Worm (Caenorhabditis elegans): ENCODE data around the gene cnc-3.
A peak's percentile ranks its signal among the peaks of the same experiment; 100 is the strongest.

The cnc-3 gene

ce11 chrV:1476284-1476792, 28.5 kb downstream of the cnc-3 start:
- TF ChIP-seq nhr-23 (tag; optimal IDR thresholded peaks at IDR 0.05): no peak
- peak; percentile 22 for TF ChIP-seq nhr-43 (tag; optimal IDR thresholded peaks at IDR 0.05; ENCODE audit: poor library complexity, severe bottlenecking)

ce11 chrV:1476841-1477240, 29.0 kb downstream of the cnc-3 start:
- no peak for TF ChIP-seq nhr-237 (tag; optimal IDR thresholded peaks at IDR 0.05)
- TF ChIP-seq mml-1 (tag; optimal IDR thresholded peaks at IDR 0.05): no peak

DNA sequence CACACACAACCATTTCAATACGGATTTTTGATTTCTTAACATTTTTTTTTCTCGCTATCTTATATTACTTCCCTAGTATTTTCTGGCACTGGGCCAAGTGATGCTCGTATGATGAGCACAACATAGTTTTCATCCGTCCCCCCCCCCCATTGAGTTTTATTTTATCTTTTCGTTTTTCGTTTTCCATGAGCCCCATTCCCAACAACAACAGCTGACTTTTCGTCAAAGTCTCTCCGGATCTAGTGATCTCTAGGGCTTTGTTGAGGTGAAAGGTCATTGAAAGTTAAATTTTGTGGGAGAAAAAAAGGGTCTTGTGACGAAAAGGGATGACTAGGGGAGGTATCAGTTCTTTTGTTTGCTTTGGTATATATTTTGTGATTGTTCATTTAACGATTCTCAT, 33.0 kb downstream of the cnc-3 start:
- TF ChIP-seq nhr-67 (tag; optimal IDR thresholded peaks at IDR 0.05) (no peak), egl-5 (tag; optimal IDR thresholded peaks at IDR 0.05) (peak; percentile 73)

- TF ChIP-seq ceh-16 (tag; optimal IDR thresholded peaks at IDR 0.05) (no peak), hmg-11 (tag; optimal IDR thresholded peaks at IDR 0.05) (no peak), ceh-28 (tag; optimal IDR thresholded peaks at IDR 0.05) (no peak), fos-1 (tag; optimal IDR thresholded peaks at IDR 0.05) (no peak), nhr-237 (tag; optimal IDR thresholded peaks at IDR 0.05) (no peak), elt-2 (tag; optimal IDR thresholded peaks at IDR 0.05) (no peak), nhr-67 (tag; optimal IDR thresholded peaks at IDR 0.05) (no peak), ceh-82 (tag; optimal IDR thresholded peaks at IDR 0.05) (no peak), nhr-77 (tag; optimal IDR thresholded peaks at IDR 0.05) (no peak), sea-2 (GFP tag; optimal IDR thresholded peaks at IDR 0.05) (no peak), lsy-12 (tag; optimal IDR thresholded peaks at IDR 0.05) (no peak), nhr-25 (tag; optimal IDR thresholded peaks at IDR 0.05) (no peak), mdl-1 (tag; optimal IDR thresholded peaks at IDR 0.05) (no peak), ztf-4 (tag; optimal IDR thresholded peaks at IDR 0.05) (no peak)
Observed at ce11 chrV:1481742-1482141, 33.9 kb downstream of the cnc-3 start, which contains the start of gene C38C3.4. Gene C38C3.4 (plus strand): TSS chrV:1482042.

DNA sequence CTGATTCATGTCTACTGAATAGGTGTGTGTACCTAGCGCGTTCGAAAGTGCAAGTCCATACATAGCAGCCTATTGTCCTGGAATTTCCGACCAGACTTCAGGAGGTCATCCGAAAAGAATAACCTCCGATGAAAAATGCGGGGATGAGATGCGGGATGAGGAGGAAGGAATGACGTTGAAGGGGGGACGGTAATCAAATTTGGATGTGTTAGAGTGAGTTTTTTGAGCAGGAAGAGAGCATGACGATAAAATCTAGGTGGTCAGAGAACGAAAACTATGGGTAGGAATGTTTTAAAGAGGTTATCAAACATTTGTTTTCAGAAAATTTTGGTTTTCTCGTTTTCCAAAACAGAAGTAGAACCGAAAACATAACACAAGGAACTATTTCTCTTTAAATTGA, 38.2 kb downstream of the cnc-3 start:
- TF ChIP-seq ztf-4 (tag; optimal IDR thresholded peaks at IDR 0.05) (no peak), fkh-10 (GFP tag; optimal IDR thresholded peaks at IDR 0.05) (peak; percentile 58)

ce11 chrV:1487262-1487661, 39.5 kb downstream of the cnc-3 start:
- TF ChIP-seq nfya-1 (tag; optimal IDR thresholded peaks at IDR 0.05; ENCODE audit: insufficient read depth) (no peak), pqm-1 (tag; optimal IDR thresholded peaks at IDR 0.05) (no peak), nhr-67 (tag; optimal IDR thresholded peaks at IDR 0.05) (no peak), ceh-82 (tag; optimal IDR thresholded peaks at IDR 0.05) (no peak), ztf-4 (tag; optimal IDR thresholded peaks at IDR 0.05) (no peak), zag-1 (tag; optimal IDR thresholded peaks at IDR 0.05) (no peak), pha-4 (tag; optimal IDR thresholded peaks at IDR 0.05) (no peak), ceh-28 (tag; optimal IDR thresholded peaks at IDR 0.05) (no peak), sea-2 (GFP tag; optimal IDR thresholded peaks at IDR 0.05) (no peak), elt-1 (tag; optimal IDR thresholded peaks at IDR 0.05) (no peak), jun-1 (tag; optimal IDR thresholded peaks at IDR 0.05) (no peak)

- no peak for TF ChIP-seq nhr-237 (tag; optimal IDR thresholded peaks at IDR 0.05)
- TF ChIP-seq nhr-67 (tag; optimal IDR thresholded peaks at IDR 0.05): no peak
- TF ChIP-seq mml-1 (tag; optimal IDR thresholded peaks at IDR 0.05): no peak
- no peak for TF ChIP-seq lsy-12 (tag; optimal IDR thresholded peaks at IDR 0.05)
- no peak for TF ChIP-seq ceh-28 (tag; optimal IDR thresholded peaks at IDR 0.05)
Observed at ce11 chrV:1488642-1489041, 40.8 kb downstream of the cnc-3 start.

- no peak for TF ChIP-seq mdl-1 (tag; optimal IDR thresholded peaks at IDR 0.05)
- no peak for TF ChIP-seq nhr-77 (tag; optimal IDR thresholded peaks at IDR 0.05)
- no peak for TF ChIP-seq lsy-12 (tag; optimal IDR thresholded peaks at IDR 0.05)
- TF ChIP-seq lin-39 (tag; optimal IDR thresholded peaks at IDR 0.05): no peak
- TF ChIP-seq nhr-11 (tag; optimal IDR thresholded peaks at IDR 0.05): no peak
- no peak for TF ChIP-seq nhr-76 (tag; optimal IDR thresholded peaks at IDR 0.05)
- no peak for TF ChIP-seq ZK546.5 (tag; optimal IDR thresholded peaks at IDR 0.05)
- TF ChIP-seq pha-4 (tag; optimal IDR thresholded peaks at IDR 0.05): no peak
- no peak for TF ChIP-seq fos-1 (tag; optimal IDR thresholded peaks at IDR 0.05)
- TF ChIP-seq daf-12 (tag; optimal IDR thresholded peaks at IDR 0.05): no peak
Observed at ce11 chrV:1491510-1491909, 43.7 kb downstream of the cnc-3 start, which contains the start of gene C38C3.6. Gene C38C3.6 (minus strand): TSS chrV:1491610.
